Fruit fly (Drosophila melanogaster) Kc167 (cell line): ENCODE measurements around the gene CG43181.

Source experiments
- Myc ChIP-seq: fragments of >200 bp; optimal IDR thresholded peaks from 2 replicates; lab custom pipeline; 2017; ENCODE audit warnings: missing external identifiers
- Sin3A ChIP-seq: fragments of >200 bp; optimal IDR thresholded peaks from 2 replicates; lab custom pipeline; 2018; ENCODE audit warnings: missing external identifiers
- h ChIP-seq: fragments of >200 bp; optimal IDR thresholded peaks from 3 replicates; lab custom pipeline; 2018; ENCODE audit warnings: missing external identifiers
- insv ChIP-seq: fragments of >200 bp; optimal IDR thresholded peaks from 3 replicates; lab custom pipeline; 2018; ENCODE audit warnings: missing external identifiers
- psq ChIP-seq: fragments of >200 bp; optimal IDR thresholded peaks from 2 replicates; lab custom pipeline; 2017; ENCODE audit warnings: missing external identifiers
- ttk ChIP-seq: sonication (Bioruptor generic); optimal IDR thresholded peaks from 2 replicates; lab custom pipeline; 2017; ENCODE audit warnings: missing external identifiers

The CG43181 gene

dm6 chrX:350266-350665 lies at the start of gene CG43181:
Gene CG43181, plus strand, starts transcription at chrX:350566.
- no peak for TF ChIP-seq h (lab: Kevin White, UChicago)
- no peak for TF ChIP-seq Sin3A (lab: Kevin White, UChicago)

dm6 chrX:307384-307783 lies 43.0 kb upstream of the CG43181 start, which contains the start of gene CG12470:
Gene CG12470, plus strand, starts transcription at chrX:307684.
- TF ChIP-seq psq (no peak), ttk (no peak)

dm6 chrX:311328-311727 lies 39.0 kb upstream of the CG43181 start:
- TF ChIP-seq Myc (no peak), ttk (no peak), h (lab: Kevin White, UChicago) (no peak), insv (no peak), psq (no peak), Sin3A (lab: Kevin White, UChicago) (no peak)

- TF ChIP-seq Myc (no peak), Sin3A (lab: Kevin White, UChicago) (no peak), psq (no peak), h (lab: Kevin White, UChicago) (no peak), insv (no peak), ttk (no peak)
These were observed 35.5 kb upstream of the CG43181 start, which contains the start of gene Or1a for dm6 chrX:314823-315222. Gene Or1a, plus strand, starts transcription at chrX:315123.

dm6 chrX:333942-334341 lies 16.4 kb upstream of the CG43181 start:
- TF ChIP-seq Myc: no peak
- no peak for TF ChIP-seq insv
- no peak for TF ChIP-seq Sin3A (lab: Kevin White, UChicago)

- TF ChIP-seq Sin3A (lab: Kevin White, UChicago): no peak
- no peak for TF ChIP-seq psq
- no peak for TF ChIP-seq insv
- TF ChIP-seq Myc: no peak
- no peak for TF ChIP-seq ttk
These were observed 15.6 kb upstream of the CG43181 start for dm6 chrX:334624-335292.

dm6 chrX:336659-337266 lies 13.6 kb upstream of the CG43181 start:
- TF ChIP-seq Sin3A (lab: Kevin White, UChicago): no peak
- no peak for TF ChIP-seq Myc
- TF ChIP-seq psq: no peak
- no peak for TF ChIP-seq h (lab: Kevin White, UChicago)
- TF ChIP-seq ttk: no peak
- TF ChIP-seq insv: no peak

dm6 chrX:338123-338527 lies 12.2 kb upstream of the CG43181 start:
- TF ChIP-seq Myc (no peak), insv (no peak), psq (no peak), h (lab: Kevin White, UChicago) (no peak), ttk (no peak), Sin3A (lab: Kevin White, UChicago) (no peak)

- TF ChIP-seq Myc (no peak), Sin3A (lab: Kevin White, UChicago) (no peak), ttk (no peak), insv (no peak), h (lab: Kevin White, UChicago) (no peak), psq (no peak)
These were observed 10.3 kb upstream of the CG43181 start for dm6 chrX:339866-340571.

dm6 chrX:340809-341208 lies 9.6 kb upstream of the CG43181 start:
- TF ChIP-seq psq (no peak), Sin3A (lab: Kevin White, UChicago) (no peak), Myc (no peak), insv (no peak), ttk (no peak), h (lab: Kevin White, UChicago) (no peak)

dm6 chrX:342422-343169 lies 7.8 kb upstream of the CG43181 start:
- TF ChIP-seq h (lab: Kevin White, UChicago) (no peak), psq (no peak), Sin3A (lab: Kevin White, UChicago) (no peak), ttk (no peak), Myc (no peak), insv (no peak)

- TF ChIP-seq Sin3A (lab: Kevin White, UChicago): no peak
- TF ChIP-seq h (lab: Kevin White, UChicago): no peak
- TF ChIP-seq psq: no peak
- TF ChIP-seq Myc: no peak
- TF ChIP-seq insv: no peak
- TF ChIP-seq ttk: no peak
These were observed 5.1 kb upstream of the CG43181 start for dm6 chrX:345246-345645.

dm6 chrX:350970-351369 lies 604 bp downstream of the CG43181 start:
- TF ChIP-seq psq (no peak), h (lab: Kevin White, UChicago) (no peak), insv (no peak), Sin3A (lab: Kevin White, UChicago) (no peak), Myc (no peak), ttk (no peak)
